Worm (Caenorhabditis elegans) whole organism, L2 larva: ENCODE data around the gene best-18.

ENCODE experiments used
- ama-1 ChIP-seq: fragments of 150-350 bp; optimal IDR thresholded peaks from 2 replicates; lab custom pipeline; 2018; ENCODE audit warnings: inconsistent platforms
- lin-13 ChIP-seq: fragments of 150-350 bp; optimal IDR thresholded peaks from 2 replicates; lab custom pipeline; 2014; ENCODE audit warnings: missing biosample characterization, missing genetic modification reagents, missing genetic modification characterization

ce11 chrIII:10211889-10212494, at the start of gene best-18, which contains the start of gene blos-1:
- TF ChIP-seq lin-13 (GFP tag; lab: Kevin White, UChicago) (no peak), ama-1 (lab: Kevin White, UChicago) (no peak)
